Worm (Caenorhabditis elegans): ENCODE data around the gene Y41D4B.15.

DNA sequence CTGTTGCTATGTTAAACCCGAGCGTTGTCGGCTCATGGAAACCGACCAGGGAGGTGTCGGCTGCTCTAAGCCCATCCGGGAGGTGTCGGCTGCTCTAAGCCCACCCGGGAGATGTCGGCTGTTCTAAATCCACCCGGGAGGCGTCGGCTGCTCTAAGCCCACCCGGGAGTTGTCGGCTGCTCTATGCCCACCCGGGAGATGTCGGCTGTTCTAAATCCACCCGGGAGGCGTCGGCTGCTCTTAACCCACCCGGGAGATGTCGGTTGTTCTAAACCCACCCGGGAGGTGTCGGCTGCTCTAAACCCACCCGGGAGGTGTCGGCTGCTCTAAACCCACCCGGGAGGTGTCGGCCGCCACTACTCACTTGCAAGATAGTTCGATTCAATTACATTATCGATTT is 48.0 kb upstream of the Y41D4B.15 start:
- TF ChIP-seq ceh-28 (tag; optimal IDR thresholded peaks at IDR 0.05) (no peak), lin-15B (tag; optimal IDR thresholded peaks at IDR 0.05) (no peak), unc-62 (GFP tag; optimal IDR thresholded peaks at IDR 0.05) (no peak), zag-1 (tag; optimal IDR thresholded peaks at IDR 0.05) (no peak), pha-4 (tag; optimal IDR thresholded peaks at IDR 0.05) (no peak), elt-3 (tag; optimal IDR thresholded peaks at IDR 0.05) (no peak), pqm-1 (tag; optimal IDR thresholded peaks at IDR 0.05) (no peak), tbx-2 (tag; optimal IDR thresholded peaks at IDR 0.05) (no peak), ztf-11 (tag; optimal IDR thresholded peaks at IDR 0.05) (no peak), snpc-4 (tag; optimal IDR thresholded peaks at IDR 0.05) (no peak), hmg-11 (tag; optimal IDR thresholded peaks at IDR 0.05) (no peak), skn-1 (tag; optimal IDR thresholded peaks at IDR 0.05) (no peak)
